Worm (Caenorhabditis elegans) whole organism, L1 larva: ENCODE measurements around the gene Y53F4B.25.
"Not testable (repeated sequence)": the region's sequence is repeated elsewhere in the genome, so short reads cannot be mapped to it uniquely, and the experiment has no call there.

Experiments used
- C34B4.2 ChIP-seq: sonication (generic microtip); optimal IDR thresholded peaks from 2 replicates; lab custom pipeline; 2017; ENCODE audit warnings: mild to moderate bottlenecking, missing genetic modification characterization, missing compliant biosample characterization
- F16B12.6 ChIP-seq: fragments of 150-350 bp; optimal IDR thresholded peaks from 2 replicates; lab custom pipeline; 2014; ENCODE audit warnings: missing biosample characterization, missing genetic modification characterization
- aha-1 ChIP-seq: fragments of 150-350 bp; optimal IDR thresholded peaks from 2 replicates; lab custom pipeline; 2014; ENCODE audit warnings: missing biosample characterization, missing genetic modification characterization
- aly-2 ChIP-seq: fragments of 150-350 bp; optimal IDR thresholded peaks from 2 replicates; lab custom pipeline; 2014; ENCODE audit warnings: missing biosample characterization, missing genetic modification characterization
- dpl-1 ChIP-seq, 3 experiments: fragments of 150-350 bp in 2 of 3; sonication (generic microtip) in 1 of 3; optimal IDR thresholded peaks; 2 replicates each; lab custom pipeline; 2014 to 2017; ENCODE audit warnings: missing biosample characterization in 3 of 3, missing genetic modification characterization in 3 of 3, missing genetic modification reagents in 3 of 3
- dsc-1 ChIP-seq: sonication (generic microtip); optimal IDR thresholded peaks from 2 replicates; lab custom pipeline; 2016; ENCODE audit warnings: mild to moderate bottlenecking, missing genetic modification characterization, missing compliant biosample characterization
- efl-1 ChIP-seq, 4 experiments: fragments of 150-350 bp; optimal IDR thresholded peaks in 3 of 4; peaks in 1 of 4; 1 replicate in 1 of 4; 2 replicates in 3 of 4; lab custom pipeline; 2014; ENCODE audit warnings: missing biosample characterization in 2 of 4, missing genetic modification characterization in 2 of 4, missing genetic modification reagents in 2 of 4
- efl-3 ChIP-seq: fragments of 200-800 bp; sonication (Bioruptor generic); optimal IDR thresholded peaks from 2 replicates; lab custom pipeline; 2018; ENCODE audit warnings: mild to moderate bottlenecking, missing genetic modification characterization, missing compliant biosample characterization
- egl-27 ChIP-seq, 2 experiments: fragments of 150-350 bp in 1 of 2; sonication (generic microtip); optimal IDR thresholded peaks; 3 replicates each; lab custom pipeline; 2017 to 2018; ENCODE audit warnings: missing biosample characterization in 2 of 2, missing genetic modification characterization in 2 of 2, missing genetic modification reagents in 2 of 2
- fkh-10 ChIP-seq: sonication (generic microtip); optimal IDR thresholded peaks from 2 replicates; lab custom pipeline; 2017; ENCODE audit warnings: missing biosample characterization, missing genetic modification reagents, missing genetic modification characterization
- fkh-4 ChIP-seq: sonication (generic microtip); optimal IDR thresholded peaks from 2 replicates; lab custom pipeline; 2016; ENCODE audit warnings: missing compliant biosample characterization, missing genetic modification characterization, borderline replicate concordance
- hpl-2 ChIP-seq: fragments of 150-350 bp; optimal IDR thresholded peaks from 2 replicates; lab custom pipeline; 2014; ENCODE audit warnings: missing biosample characterization, missing genetic modification reagents, missing genetic modification characterization
- lin-13 ChIP-seq: fragments of 150-350 bp; optimal IDR thresholded peaks from 2 replicates; lab custom pipeline; 2014; ENCODE audit warnings: missing biosample characterization, missing genetic modification reagents, missing genetic modification characterization
- mef-2 ChIP-seq: fragments of 150-350 bp; optimal IDR thresholded peaks from 2 replicates; lab custom pipeline; 2014; ENCODE audit warnings: missing biosample characterization, missing genetic modification characterization
- mep-1 ChIP-seq: fragments of 150-350 bp; optimal IDR thresholded peaks from 2 replicates; lab custom pipeline; 2014; ENCODE audit warnings: missing biosample characterization, missing genetic modification characterization
- nhr-19 ChIP-seq: fragments of 200-800 bp; sonication (Bioruptor generic); conservative IDR thresholded peaks from 2 replicates; pipeline ENCODE4 v1.3.6; 2022; ENCODE audit warnings: missing genetic modification characterization, missing compliant biosample characterization
- nhr-237 ChIP-seq: fragments of 150-350 bp; optimal IDR thresholded peaks from 2 replicates; lab custom pipeline; 2014; ENCODE audit warnings: missing biosample characterization, missing genetic modification characterization
- nhr-85 ChIP-seq: sonication (generic microtip); peaks from one replicate; lab custom pipeline; 2016; ENCODE audit warnings: missing genetic modification characterization, inconsistent platforms, missing compliant biosample characterization
- nhr-90 ChIP-seq: sonication (generic microtip); optimal IDR thresholded peaks from 2 replicates; lab custom pipeline; 2016; ENCODE audit warnings: mild to moderate bottlenecking, missing genetic modification characterization, missing compliant biosample characterization; ENCODE audit not compliant: poor library complexity
- pax-3 ChIP-seq: fragments of 200-800 bp; sonication (Bioruptor generic); optimal IDR thresholded peaks from 2 replicates; lab custom pipeline; 2018; ENCODE audit warnings: mild to moderate bottlenecking, missing genetic modification characterization, moderate library complexity, missing compliant biosample characterization
- sptf-1 ChIP-seq: fragments of 150-350 bp; optimal IDR thresholded peaks from 2 replicates; lab custom pipeline; 2014; ENCODE audit warnings: missing biosample characterization, missing genetic modification characterization
- sup-37 ChIP-seq: fragments of 200-800 bp; sonication (Bioruptor generic); optimal IDR thresholded peaks from 2 replicates; lab custom pipeline; 2018; ENCODE audit warnings: mild to moderate bottlenecking, missing genetic modification characterization, missing compliant biosample characterization
- swsn-7 ChIP-seq: sonication (generic microtip); optimal IDR thresholded peaks from 2 replicates; lab custom pipeline; 2016; ENCODE audit warnings: missing genetic modification characterization, missing compliant biosample characterization
- tbx-2 ChIP-seq: sonication (generic microtip); optimal IDR thresholded peaks from 2 replicates; lab custom pipeline; 2016; ENCODE audit warnings: missing genetic modification characterization, missing compliant biosample characterization
- tlp-1 ChIP-seq: fragments of 150-350 bp; optimal IDR thresholded peaks from 2 replicates; lab custom pipeline; 2014; ENCODE audit warnings: missing biosample characterization, missing genetic modification characterization
- unc-130 ChIP-seq: fragments of 150-350 bp; optimal IDR thresholded peaks from 2 replicates; lab custom pipeline; 2017; ENCODE audit warnings: missing biosample characterization, missing genetic modification characterization, inconsistent platforms
- unc-30 ChIP-seq: sonication (generic microtip); optimal IDR thresholded peaks from 2 replicates; lab custom pipeline; 2017; ENCODE audit warnings: missing biosample characterization, missing genetic modification characterization
- unc-62 ChIP-seq: fragments of 150-350 bp; optimal IDR thresholded peaks from 2 replicates; lab custom pipeline; 2014; ENCODE audit warnings: missing biosample characterization, missing genetic modification reagents, missing genetic modification characterization
- unc-86 ChIP-seq: sonication (generic microtip); optimal IDR thresholded peaks from 2 replicates; lab custom pipeline; 2016; ENCODE audit warnings: missing genetic modification characterization, missing compliant biosample characterization
- unc-98 ChIP-seq: fragments of 200-800 bp; sonication (Bioruptor generic); IDR thresholded peaks from 2 replicates; pipeline ENCODE4 v1.3.6; 2022; ENCODE audit warnings: missing genetic modification characterization, missing compliant biosample characterization
- zip-4 ChIP-seq: fragments of 200-800 bp; sonication (Bioruptor generic); optimal IDR thresholded peaks from 2 replicates; lab custom pipeline; 2018; ENCODE audit warnings: mild to moderate bottlenecking, missing genetic modification characterization, moderate library complexity, missing compliant biosample characterization

Gene Y53F4B.25

DNA sequence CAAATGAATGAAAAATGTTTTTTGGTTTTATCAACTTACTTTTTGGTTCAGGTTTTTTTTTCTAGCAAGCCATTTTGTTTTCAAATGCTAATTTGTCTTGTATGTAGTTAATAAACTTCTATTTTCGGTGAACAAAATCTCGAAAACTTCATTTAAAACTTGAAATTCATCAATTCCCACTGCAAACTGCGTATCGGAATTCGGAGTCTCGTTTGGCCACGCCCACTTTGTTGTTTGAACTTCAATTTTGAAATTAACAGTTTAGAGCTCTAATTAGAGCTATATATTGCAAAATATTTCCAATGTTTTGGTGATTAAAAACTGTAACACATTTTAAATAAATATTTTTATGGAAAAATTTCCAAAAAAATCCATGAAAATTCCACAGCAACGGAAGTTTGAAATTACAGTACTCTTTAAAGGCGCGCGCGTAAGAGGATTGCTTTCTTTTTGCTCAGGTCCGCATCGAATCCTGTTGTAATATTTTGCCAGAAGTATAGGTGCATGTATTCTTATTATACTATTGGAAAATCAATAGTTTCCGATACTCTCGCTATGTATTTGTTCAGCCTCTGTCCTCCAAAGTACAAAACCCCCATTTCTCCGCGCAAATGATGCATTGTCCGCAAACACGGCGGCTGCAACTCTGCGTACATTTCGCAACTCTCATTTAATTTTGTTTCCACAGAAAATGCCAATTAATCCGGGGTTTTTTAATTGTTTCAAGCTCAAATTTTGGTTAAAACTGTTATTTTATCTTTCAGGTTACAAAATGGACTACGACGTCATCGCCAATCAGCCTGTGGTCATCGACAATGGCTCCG is 16.2 kb upstream of the Y53F4B.25 start, which contains the start of gene arp-1 (continued):
- TF ChIP-seq unc-130 (tag; lab: Kevin White, UChicago) (peak; percentile 54), F16B12.6 (tag; lab: Kevin White, UChicago) (peak; percentile 97), nhr-85 (tag; lab: Kevin White, UChicago) (no peak), unc-30 (tag; lab: Kevin White, UChicago) (no peak)

DNA sequence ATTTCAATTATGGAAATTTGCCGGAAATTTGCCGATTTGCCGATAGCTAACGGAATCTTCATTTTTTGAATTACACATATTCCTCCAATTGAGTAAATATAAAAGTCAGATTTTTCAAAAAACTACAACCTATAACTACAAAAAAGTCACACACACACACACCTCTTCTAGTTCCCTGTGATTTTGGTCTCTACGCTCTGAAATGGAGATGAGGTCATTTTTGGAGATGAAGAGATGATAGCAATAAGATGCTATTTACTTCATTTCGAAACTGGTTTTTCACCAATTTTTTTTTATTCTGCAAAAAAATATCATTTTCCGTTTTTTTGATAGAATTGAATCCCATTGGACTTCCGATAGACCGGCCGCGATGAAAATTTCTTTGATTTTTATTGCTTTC is 11.8 kb upstream of the Y53F4B.25 start, which contains the start of gene Y53F4B.23:
Gene Y53F4B.23, plus strand, starts transcription at position 312 of the 400 bp plus-strand sequence.
- no peak for TF ChIP-seq nhr-237
- TF ChIP-seq sup-37 (GFP tag; lab: Kevin White, UChicago): no peak
- TF ChIP-seq nhr-19 (GFP tag; lab: Robert Waterston, UW): no peak
- TF ChIP-seq, all 84 proteins: peak for 0

DNA sequence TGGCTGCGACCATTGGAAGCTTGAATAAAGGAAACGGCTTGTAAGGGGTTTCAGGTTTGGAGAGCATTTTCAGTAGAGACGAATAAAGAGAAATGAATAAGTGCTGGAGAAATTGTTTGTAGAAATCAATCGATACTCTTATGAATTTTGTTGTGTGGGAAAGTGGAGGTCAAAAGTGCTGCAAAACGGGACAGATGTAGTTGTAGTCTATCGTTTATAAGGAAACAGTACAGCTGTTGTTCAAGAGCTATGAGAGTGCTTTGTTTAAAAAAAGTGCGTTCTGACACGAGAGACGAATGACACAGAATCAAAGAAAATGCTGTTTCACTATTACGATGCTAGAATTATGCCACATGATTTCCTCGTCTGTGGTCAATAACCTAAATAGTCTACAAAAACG is 5.5 kb upstream of the Y53F4B.25 start, which contains the start of gene Y53F4B.62:
Gene Y53F4B.62, minus strand, starts transcription at position 101 of the 400 bp plus-strand sequence.
- TF ChIP-seq unc-62 (GFP tag; lab: Kevin White, UChicago) (no peak), zip-4 (no peak), pax-3 (tag; lab: Kevin White, UChicago) (no peak), mef-2 (no peak), aly-2 (no peak), sptf-1 (tag; lab: Kevin White, UChicago) (no peak), efl-3 (GFP tag; lab: Kevin White, UChicago) (no peak), tlp-1 (tag; lab: Kevin White, UChicago) (no peak), unc-98 (no peak), lin-13 (GFP tag; lab: Kevin White, UChicago) (no peak), tbx-2 (no peak), dpl-1 (GFP tag; optimal IDR thresholded peaks at IDR 0.05; lab: Kevin White, UChicago) (no peak), fkh-4 (no peak), fkh-10 (GFP tag; lab: Kevin White, UChicago) (no peak), aha-1 (tag; lab: Kevin White, UChicago) (no peak), nhr-90 (tag; lab: Kevin White, UChicago) (no peak), hpl-2 (GFP tag; lab: Kevin White, UChicago) (no peak), swsn-7 (no peak)

DNA sequence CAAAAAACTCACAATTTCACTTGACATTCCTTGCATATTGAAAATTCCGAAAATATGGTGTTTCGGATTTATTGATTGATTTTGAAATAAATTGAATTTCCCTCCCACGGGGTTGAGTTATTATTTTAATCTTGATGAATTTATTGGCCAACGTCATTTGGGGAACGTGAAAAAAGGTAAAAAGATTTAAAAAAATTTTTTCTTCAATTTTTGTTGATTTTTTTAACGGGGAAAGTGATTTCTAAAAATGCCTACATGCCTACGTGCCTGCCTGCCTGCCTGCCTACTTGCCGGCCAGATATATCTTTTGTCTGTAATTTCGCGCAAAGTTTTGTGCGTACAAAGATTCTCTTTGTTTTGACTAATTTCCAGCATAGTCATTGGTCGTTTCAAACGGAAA is 1.7 kb upstream of the Y53F4B.25 start, which contains the start of gene Y53F4B.24:
Gene Y53F4B.24, minus strand, starts transcription at position 101 of the 400 bp plus-strand sequence.
- TF ChIP-seq swsn-7 (no peak), mep-1 (tag; lab: Kevin White, UChicago) (no peak), unc-86 (tag; lab: Kevin White, UChicago) (no peak), tlp-1 (tag; lab: Kevin White, UChicago) (no peak), nhr-85 (tag; lab: Kevin White, UChicago) (peak; percentile 4), egl-27 (tag; optimal IDR thresholded peaks at IDR 0.05; lab: Kevin White, UChicago) (no peak)
- TF ChIP-seq, all 84 proteins: peak for 1

DNA sequence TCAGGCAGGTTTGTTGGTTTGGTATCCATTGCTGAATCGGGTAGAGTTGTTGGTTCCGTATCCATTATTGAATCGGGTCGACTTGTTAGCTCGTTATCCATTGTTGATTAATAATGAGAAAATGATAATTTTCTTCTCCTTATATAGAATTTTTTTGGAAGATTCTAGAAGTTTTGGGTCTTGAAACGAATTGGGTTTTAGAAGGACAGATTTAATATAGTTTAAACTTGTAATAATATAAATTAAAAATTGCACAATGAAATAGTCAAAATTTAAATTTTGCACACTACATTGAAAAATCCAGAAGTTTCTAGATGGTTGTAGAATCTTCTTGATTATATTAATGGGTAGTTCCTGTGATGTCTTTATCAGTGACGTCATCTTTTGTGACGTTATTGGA is 4.9 kb downstream of the Y53F4B.25 start, which contains the start of gene Y53F4B.26:
Gene Y53F4B.26, minus strand, starts transcription at position 101 of the 400 bp plus-strand sequence.
- TF ChIP-seq nhr-19 (GFP tag; lab: Robert Waterston, UW); dsc-1 (tag; lab: Kevin White, UChicago); C34B4.2 (tag; lab: Kevin White, UChicago): not testable (repeated sequence)

DNA sequence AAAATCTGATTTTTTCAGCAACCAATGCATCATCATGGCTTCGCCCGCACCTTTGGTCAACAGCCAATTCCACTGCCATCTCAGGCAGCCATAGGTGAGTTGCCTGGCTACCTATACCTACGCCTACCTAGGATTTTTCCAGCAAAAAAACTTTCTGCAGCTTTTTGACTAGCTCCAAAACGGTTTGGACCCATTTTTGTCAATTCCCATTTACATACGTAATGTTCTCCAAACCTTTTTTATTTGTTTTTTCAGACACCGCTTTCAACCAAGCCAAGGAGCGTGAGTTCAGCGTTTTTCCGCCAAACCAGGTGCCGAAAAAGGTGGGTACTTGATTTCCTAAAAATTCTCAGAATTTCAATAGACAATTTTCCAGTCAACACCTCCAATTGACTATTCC is 7.7 kb downstream of the Y53F4B.25 start:
- TF ChIP-seq efl-1 (optimal IDR thresholded peaks at IDR 0.05; lab: Kevin White, UChicago) (no peak), efl-1 (GFP tag; optimal IDR thresholded peaks at IDR 0.05 in 1 of 2; lab: Kevin White, UChicago) (peak in 1 of 2 experiments; percentile 90), fkh-10 (GFP tag; lab: Kevin White, UChicago) (no peak)
